Worm (Caenorhabditis elegans): ENCODE data around the gene C34F6.7.
A peak's percentile ranks its signal among the peaks of the same experiment; 100 is the strongest.

- TF ChIP-seq ceh-13 (GFP tag; optimal IDR thresholded peaks at IDR 0.05), result no peak
- no peak for TF ChIP-seq ama-1 (optimal IDR thresholded peaks at IDR 0.05)
- TF ChIP-seq B0310.2 (tag; optimal IDR thresholded peaks at IDR 0.05), result no peak
- 0 out of 2 replicates have a peak, but pooled peaks have one; percentile 20 for TF ChIP-seq pes-1 (GFP tag; IDR thresholded peaks at IDR 0.05)
- no peak for TF ChIP-seq hnd-1 (tag; optimal IDR thresholded peaks at IDR 0.05)
- no peak for TF ChIP-seq flt-1 (GFP tag; IDR thresholded peaks at IDR 0.05)
- no peak for TF ChIP-seq tbx-37 (GFP tag; conservative IDR thresholded peaks at IDR 0.05)
- no peak for TF ChIP-seq ceh-36 (tag; optimal IDR thresholded peaks at IDR 0.05)
- no peak for TF ChIP-seq sea-1 (GFP tag; conservative IDR thresholded peaks at IDR 0.05)
These were observed 8.3 kb downstream of the C34F6.7 start, which contains the start of gene hst-2 for ce11 chrX:11206953-11207352.

Measured in whole organism, early embryonic.